Fruit fly (Drosophila melanogaster): ENCODE measurements around the gene Larp7.

The Larp7 gene

DNA sequence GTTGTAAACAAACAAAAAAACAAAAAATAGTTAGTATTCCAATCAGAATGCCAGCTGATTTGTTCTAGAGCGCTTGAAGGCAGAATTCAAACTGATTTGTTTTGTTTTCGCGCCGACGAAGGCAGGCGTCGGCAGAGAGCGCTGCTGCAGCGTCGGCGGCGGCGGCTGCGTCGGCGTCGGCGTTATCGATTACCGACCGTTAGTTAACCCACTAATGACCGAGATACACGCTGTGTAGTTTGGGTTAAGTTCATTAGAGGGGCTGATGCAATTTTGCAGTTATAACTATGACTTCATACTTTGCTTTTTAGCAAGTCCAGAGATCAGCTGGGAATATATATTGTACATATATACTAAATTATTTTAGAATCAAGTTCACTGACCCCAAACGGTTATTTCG lies 20.4 kb upstream of the Larp7 start, which contains the start of gene t:
Gene t, minus strand, starts transcription at position 76 of the 400 bp plus-strand sequence.
- peak; percentile 26 for TF ChIP-seq CG14655 (GFP tag; optimal IDR thresholded peaks at IDR 0.05)
- no peak for TF ChIP-seq CG32121 (GFP tag; IDR thresholded peaks at IDR 0.05)
- peak; percentile 31; the same call in 1 of the 2 replicates for TF ChIP-seq Ets98B (GFP tag; IDR thresholded peaks at IDR 0.05)

dm6 chrX:9224423-9224822 lies 19.2 kb upstream of the Larp7 start:
- TF ChIP-seq Ets98B (GFP tag; IDR thresholded peaks at IDR 0.05): no peak
- no peak for TF ChIP-seq EcR (GFP tag; optimal IDR thresholded peaks at IDR 0.05)
- TF ChIP-seq CG4496 (GFP tag; IDR thresholded peaks at IDR 0.05): 0 out of 3 replicates have a peak, but pooled peaks have one; percentile 20

DNA sequence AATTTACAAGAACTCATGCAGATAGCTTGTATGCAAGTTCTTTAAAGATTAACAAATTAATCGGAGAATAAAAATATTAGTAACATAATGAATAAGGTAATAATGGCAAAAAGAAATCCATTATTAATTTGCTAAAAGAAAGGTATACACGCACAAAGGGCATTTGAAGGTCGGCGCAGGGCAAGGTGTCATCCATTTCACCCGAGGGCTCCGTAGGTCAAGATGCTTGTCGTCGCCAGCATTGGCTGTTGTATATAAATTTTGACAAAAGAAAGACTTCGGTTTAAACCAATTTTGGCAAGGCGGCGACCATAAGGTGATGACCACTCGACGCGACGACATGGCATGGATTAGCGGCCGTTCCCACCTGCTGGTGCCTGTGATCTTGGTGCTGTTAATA lies 18.5 kb upstream of the Larp7 start, which contains the start of gene CG15370:
Gene CG15370, plus strand, starts transcription at position 301 of the 400 bp plus-strand sequence.
- TF ChIP-seq CG32121 (GFP tag; IDR thresholded peaks at IDR 0.05) (no peak), CG8159 (tag; optimal IDR thresholded peaks at IDR 0.05) (no peak), Ets98B (GFP tag; IDR thresholded peaks at IDR 0.05) (no peak), CG8301 (tag; optimal IDR thresholded peaks at IDR 0.05) (no peak), EcR (GFP tag; optimal IDR thresholded peaks at IDR 0.05) (no peak), Pif1A (GFP tag; optimal IDR thresholded peaks at IDR 0.05) (no peak)

- no peak for TF ChIP-seq D1 (tag; optimal IDR thresholded peaks at IDR 0.05)
- no peak for TF ChIP-seq CG12605 (GFP tag; IDR thresholded peaks at IDR 0.05)
- no peak for TF ChIP-seq Ets98B (GFP tag; IDR thresholded peaks at IDR 0.05)
- TF ChIP-seq Pif1A (GFP tag; optimal IDR thresholded peaks at IDR 0.05): no peak
- no peak for TF ChIP-seq CG10348 (GFP tag; IDR thresholded peaks at IDR 0.05)
- TF ChIP-seq EcR (GFP tag; optimal IDR thresholded peaks at IDR 0.05): no peak
- no peak for TF ChIP-seq rn (GFP tag; IDR thresholded peaks at IDR 0.05)
- TF ChIP-seq CG4496 (GFP tag; IDR thresholded peaks at IDR 0.05): no peak
- TF ChIP-seq CG32121 (GFP tag; IDR thresholded peaks at IDR 0.05): no peak
- TF ChIP-seq CG34367 (tag; optimal IDR thresholded peaks at IDR 0.05): no peak
- no peak for TF ChIP-seq CG8301 (tag; optimal IDR thresholded peaks at IDR 0.05)
- no peak for TF ChIP-seq CG13204 (GFP tag; optimal IDR thresholded peaks at IDR 0.05)
- no peak for TF ChIP-seq CG8159 (tag; optimal IDR thresholded peaks at IDR 0.05)
- no peak for TF ChIP-seq gl (tag; optimal IDR thresholded peaks at IDR 0.05)
- no peak for TF ChIP-seq CG17806 (tag; optimal IDR thresholded peaks at IDR 0.05)
- no peak for TF ChIP-seq CG9948 (tag; optimal IDR thresholded peaks at IDR 0.05)
- no peak for TF ChIP-seq fd96Ca (GFP tag; IDR thresholded peaks at IDR 0.05)
These were observed 16.8 kb upstream of the Larp7 start, which contains the start of gene Gr8a for dm6 chrX:9226837-9227236. TSS of gene Gr8a (plus strand) at chrX:9227137.

DNA sequence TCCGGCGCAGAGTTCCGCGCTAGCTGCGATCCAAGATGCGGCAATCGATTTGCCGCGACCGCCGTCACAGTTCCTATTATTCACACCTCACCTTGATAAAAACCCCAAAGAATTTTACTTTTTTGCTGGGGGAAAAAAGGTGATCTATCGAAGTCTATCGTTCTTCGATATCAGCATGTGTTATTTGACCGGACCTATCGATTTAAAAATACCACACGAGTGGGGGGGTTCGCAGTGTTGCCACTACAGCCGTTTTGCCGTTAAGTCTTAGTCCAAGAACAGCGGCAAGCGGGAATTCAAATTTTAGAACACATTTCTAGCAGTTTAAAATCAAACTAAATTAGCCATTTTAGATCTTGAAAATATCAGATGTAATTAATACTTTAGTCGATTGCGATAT lies 11.4 kb upstream of the Larp7 start, which contains the start of gene CG12121:
Gene CG12121, minus strand, starts transcription at position 180 of the 400 bp plus-strand sequence.
- TF ChIP-seq CG34367 (tag; optimal IDR thresholded peaks at IDR 0.05) (no peak), CG32121 (GFP tag; IDR thresholded peaks at IDR 0.05) (no peak), EcR (GFP tag; optimal IDR thresholded peaks at IDR 0.05) (no peak), Snoo (tag; optimal IDR thresholded peaks at IDR 0.05) (no peak), fd96Ca (GFP tag; IDR thresholded peaks at IDR 0.05) (no peak), rn (GFP tag; IDR thresholded peaks at IDR 0.05) (no peak)

dm6 chrX:9236485-9236884 lies 7.1 kb upstream of the Larp7 start, which contains the start of gene Ir8a:
TSS of gene Ir8a (minus strand) at chrX:9236585.
- TF ChIP-seq fd96Ca (GFP tag; IDR thresholded peaks at IDR 0.05) (no peak), CG10348 (GFP tag; IDR thresholded peaks at IDR 0.05) (no peak), rn (GFP tag; IDR thresholded peaks at IDR 0.05) (no peak), CG12605 (GFP tag; IDR thresholded peaks at IDR 0.05) (no peak), Pif1A (GFP tag; optimal IDR thresholded peaks at IDR 0.05) (no peak), Ets98B (GFP tag; IDR thresholded peaks at IDR 0.05) (no peak), CG15710 (tag; optimal IDR thresholded peaks at IDR 0.05) (no peak), gl (tag; optimal IDR thresholded peaks at IDR 0.05) (no peak), EcR (GFP tag; optimal IDR thresholded peaks at IDR 0.05) (no peak), Pif1B (GFP tag; optimal IDR thresholded peaks at IDR 0.05) (no peak), CG4496 (GFP tag; IDR thresholded peaks at IDR 0.05) (no peak), CG8159 (tag; optimal IDR thresholded peaks at IDR 0.05) (no peak), Snoo (tag; optimal IDR thresholded peaks at IDR 0.05) (no peak), CG32121 (GFP tag; IDR thresholded peaks at IDR 0.05) (no peak), CG14655 (GFP tag; optimal IDR thresholded peaks at IDR 0.05) (no peak), CG8301 (tag; optimal IDR thresholded peaks at IDR 0.05) (no peak), CG13204 (GFP tag; optimal IDR thresholded peaks at IDR 0.05) (no peak), CG17806 (tag; optimal IDR thresholded peaks at IDR 0.05) (no peak)

DNA sequence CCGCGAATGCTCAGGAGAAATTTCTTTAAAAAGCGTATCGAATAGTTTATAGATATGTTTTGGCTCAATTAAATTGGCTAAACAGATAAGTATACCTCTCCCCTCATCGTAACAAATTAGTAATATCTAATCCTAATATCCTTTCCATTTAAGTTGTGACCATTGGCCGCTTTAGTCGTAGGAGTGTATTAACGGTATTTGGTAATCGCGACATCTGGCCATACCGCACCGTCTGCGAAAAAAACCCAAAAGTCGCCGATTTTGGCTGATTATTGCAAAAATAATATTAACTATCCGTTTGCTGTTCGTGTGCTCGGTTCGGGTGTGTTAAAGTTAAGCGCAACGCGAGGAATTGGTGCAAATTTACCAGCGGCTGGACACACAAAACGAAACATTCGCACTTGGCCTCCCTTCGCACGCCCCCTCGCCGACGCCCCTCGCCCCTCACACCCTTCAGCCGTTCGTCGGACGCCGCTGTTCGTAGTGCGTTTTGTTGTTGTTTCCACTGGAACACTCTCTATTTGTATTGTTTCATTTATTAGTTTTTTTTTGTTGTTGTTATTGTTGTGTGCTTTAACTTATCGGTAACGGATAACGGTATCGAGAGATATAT lies 3.7 kb downstream of the Larp7 start, which contains the start of the genes amx and Dsor1:
Gene amx, minus strand, starts transcription at position 166 of the 613 bp plus-strand sequence.
Gene Dsor1, plus strand, starts transcription at position 172 of the 613 bp plus-strand sequence.
- TF ChIP-seq gl (tag; optimal IDR thresholded peaks at IDR 0.05) (no peak), Snoo (tag; optimal IDR thresholded peaks at IDR 0.05) (no peak), CG17806 (tag; optimal IDR thresholded peaks at IDR 0.05) (no peak), CG10348 (GFP tag; IDR thresholded peaks at IDR 0.05) (no peak), Ets98B (GFP tag; IDR thresholded peaks at IDR 0.05) (no peak), Pif1B (GFP tag; optimal IDR thresholded peaks at IDR 0.05) (no peak), CG12605 (GFP tag; IDR thresholded peaks at IDR 0.05) (no peak), CG32121 (GFP tag; IDR thresholded peaks at IDR 0.05) (no peak), fd96Ca (GFP tag; IDR thresholded peaks at IDR 0.05) (no peak), CG15710 (tag; optimal IDR thresholded peaks at IDR 0.05) (no peak), EcR (GFP tag; optimal IDR thresholded peaks at IDR 0.05) (no peak), Pif1A (GFP tag; optimal IDR thresholded peaks at IDR 0.05) (no peak), CG8301 (tag; optimal IDR thresholded peaks at IDR 0.05) (no peak), CG13204 (GFP tag; optimal IDR thresholded peaks at IDR 0.05) (no peak), CG14655 (GFP tag; optimal IDR thresholded peaks at IDR 0.05) (no peak)
